Worm (Caenorhabditis elegans) whole organism, L4 larva: ENCODE results near the gene Y25C1A.14.
"Not testable (repeated sequence)": the region's sequence is repeated elsewhere in the genome, so short reads cannot be mapped to it uniquely, and the experiment has no call there.

Source experiments
- F10B5.3 ChIP-seq: sonication (generic microtip); optimal IDR thresholded peaks from 2 replicates; lab custom pipeline; 2016; ENCODE audit warnings: mild to moderate bottlenecking, missing genetic modification characterization, missing compliant biosample characterization
- R02D3.7 ChIP-seq: fragments of 150-350 bp; sonication (generic microtip); optimal IDR thresholded peaks from 3 replicates; lab custom pipeline; 2014; ENCODE audit warnings: missing biosample characterization, missing genetic modification characterization
- T26A8.4 ChIP-seq: fragments of 200-800 bp; sonication (Bioruptor generic); IDR thresholded peaks from 2 replicates; pipeline ENCODE4 v1.3.6; 2022; ENCODE audit warnings: missing genetic modification characterization, missing compliant biosample characterization
- Y105C5A.15 ChIP-seq: fragments of 200-800 bp; sonication (Bioruptor generic); IDR thresholded peaks from 2 replicates; pipeline ENCODE4 v1.3.6; 2022; ENCODE audit warnings: missing genetic modification characterization, missing compliant biosample characterization
- ZK337.2 ChIP-seq: fragments of 200-800 bp; sonication (Bioruptor generic); IDR thresholded peaks from 2 replicates; pipeline ENCODE4 v1.3.6; 2022; ENCODE audit warnings: missing genetic modification reagents, missing genetic modification characterization, missing compliant biosample characterization
- aha-1 ChIP-seq: fragments of 150-350 bp; peaks from one replicate; lab custom pipeline; 2014; ENCODE audit warnings: missing biosample characterization, missing genetic modification characterization
- ceh-62 ChIP-seq: sonication (generic microtip); optimal IDR thresholded peaks from 2 replicates; lab custom pipeline; 2017; ENCODE audit warnings: missing biosample characterization, missing genetic modification characterization
- ctbp-1 ChIP-seq: fragments of 200-800 bp; sonication (Bioruptor generic); IDR thresholded peaks from 2 replicates; pipeline ENCODE4 v1.3.6; 2022; ENCODE audit warnings: missing genetic modification reagents, missing genetic modification characterization, missing compliant biosample characterization
- daf-16 ChIP-seq, 3 experiments: sonication (generic microtip); optimal IDR thresholded peaks; 2 replicates each; lab custom pipeline; 2016 to 2017; ENCODE audit warnings: missing genetic modification characterization in 3 of 3, missing genetic modification reagents in 3 of 3, mild to moderate bottlenecking in 2 of 3, missing compliant biosample characterization in 2 of 3, missing biosample characterization in 1 of 3, moderate library complexity in 1 of 3
- egl-27 ChIP-seq: sonication (generic microtip); optimal IDR thresholded peaks from 3 replicates; lab custom pipeline; 2017; ENCODE audit warnings: missing biosample characterization, missing genetic modification reagents, missing genetic modification characterization
- fkh-10 ChIP-seq: fragments of 150-350 bp; optimal IDR thresholded peaks from 2 replicates; lab custom pipeline; 2014; ENCODE audit warnings: missing biosample characterization, missing genetic modification reagents, missing genetic modification characterization
- fos-1 ChIP-seq: fragments of 150-350 bp; optimal IDR thresholded peaks from 2 replicates; lab custom pipeline; 2014; ENCODE audit warnings: missing biosample characterization, missing genetic modification characterization
- hif-1 ChIP-seq, 2 experiments: sonication (generic microtip); optimal IDR thresholded peaks; 2 replicates each; lab custom pipeline; 2016 to 2017; ENCODE audit warnings: missing compliant biosample characterization in 2 of 2, missing genetic modification characterization in 2 of 2, missing genetic modification reagents in 2 of 2, missing genotype in 2 of 2, mild to moderate bottlenecking in 1 of 2
- hlh-11 ChIP-seq: fragments of 200-800 bp; sonication (Bioruptor generic); optimal IDR thresholded peaks from 2 replicates; lab custom pipeline; 2018; ENCODE audit warnings: mild to moderate bottlenecking, missing genetic modification characterization, missing compliant biosample characterization
- hmg-1.1 ChIP-seq: fragments of 200-800 bp; sonication (Bioruptor generic); IDR thresholded peaks from 2 replicates; pipeline ENCODE4 v1.3.6; 2022; ENCODE audit warnings: missing genetic modification reagents, missing genetic modification characterization, missing compliant biosample characterization
- lim-7 ChIP-seq: fragments of 200-800 bp; sonication (Bioruptor generic); IDR thresholded peaks from 2 replicates; pipeline ENCODE4 v1.3.6; 2022; ENCODE audit warnings: missing genetic modification characterization, missing compliant biosample characterization
- lin-13 ChIP-seq: fragments of 150-350 bp; optimal IDR thresholded peaks from 2 replicates; lab custom pipeline; 2014; ENCODE audit warnings: missing biosample characterization, missing genetic modification reagents, missing genetic modification characterization
- lin-15B ChIP-seq: fragments of 150-350 bp; sonication (generic microtip); optimal IDR thresholded peaks from 3 replicates; lab custom pipeline; 2014; ENCODE audit warnings: missing biosample characterization, missing genetic modification characterization
- lin-38 ChIP-seq: fragments of 200-800 bp; sonication (Bioruptor generic); IDR thresholded peaks from 2 replicates; pipeline ENCODE4 v1.3.6; 2022; ENCODE audit warnings: missing genetic modification reagents, missing genetic modification characterization, missing compliant biosample characterization
- madf-5 ChIP-seq, 2 experiments: fragments of 200-800 bp; sonication (Bioruptor generic); IDR thresholded peaks; 2 replicates each; pipeline ENCODE4 v1.3.6; 2022; ENCODE audit warnings: missing compliant biosample characterization in 2 of 2, missing genetic modification characterization in 2 of 2
- mdl-1 ChIP-seq, 2 experiments: fragments of 150-350 bp in 1 of 2; sonication (generic microtip) in 1 of 2; optimal IDR thresholded peaks; 2 replicates each; lab custom pipeline; 2014 to 2017; ENCODE audit warnings: missing biosample characterization in 2 of 2, missing genetic modification characterization in 2 of 2
- mes-2 ChIP-seq: sonication (generic microtip); optimal IDR thresholded peaks from 2 replicates; lab custom pipeline; 2016; ENCODE audit warnings: missing genotype, mild to moderate bottlenecking, missing genetic modification characterization, missing compliant biosample characterization; ENCODE audit not compliant: poor library complexity, severe bottlenecking
- nhr-11 ChIP-seq: fragments of 150-350 bp; optimal IDR thresholded peaks from 2 replicates; lab custom pipeline; 2014; ENCODE audit warnings: missing biosample characterization, missing genetic modification characterization
- nhr-237 ChIP-seq: sonication (generic microtip); optimal IDR thresholded peaks from 2 replicates; lab custom pipeline; 2017; ENCODE audit warnings: missing biosample characterization, missing genetic modification characterization
- nhr-28 ChIP-seq: fragments of 150-350 bp; optimal IDR thresholded peaks from 2 replicates; lab custom pipeline; 2014; ENCODE audit warnings: missing biosample characterization, missing genetic modification characterization
- nhr-42 ChIP-seq: fragments of 200-800 bp; sonication (Bioruptor generic); IDR thresholded peaks from 2 replicates; pipeline ENCODE4 v1.3.6; 2022; ENCODE audit warnings: missing genetic modification characterization, missing compliant biosample characterization
- nhr-6 ChIP-seq: fragments of 150-350 bp; optimal IDR thresholded peaks from 2 replicates; lab custom pipeline; 2014; ENCODE audit warnings: missing biosample characterization, missing genetic modification characterization
- nhr-77 ChIP-seq: fragments of 150-350 bp; optimal IDR thresholded peaks from 2 replicates; lab custom pipeline; 2014; ENCODE audit warnings: missing biosample characterization, missing genetic modification characterization
- saeg-2 ChIP-seq: fragments of 200-800 bp; sonication (Bioruptor generic); IDR thresholded peaks from 2 replicates; pipeline ENCODE4 v1.3.6; 2022; ENCODE audit warnings: missing genetic modification reagents, missing genetic modification characterization, missing compliant biosample characterization
- snpc-1.2 ChIP-seq: fragments of 200-800 bp; sonication (Bioruptor generic); IDR thresholded peaks from 2 replicates; pipeline ENCODE4 v1.3.6; 2022; ENCODE audit warnings: missing genetic modification reagents, missing genetic modification characterization, missing compliant biosample characterization
- unc-130 ChIP-seq: sonication (generic microtip); optimal IDR thresholded peaks from 2 replicates; lab custom pipeline; 2016; ENCODE audit warnings: missing genetic modification reagents, missing genetic modification characterization, missing compliant biosample characterization
- unc-62 ChIP-seq, 3 experiments: fragments of 150-350 bp in 1 of 3; sonication (generic microtip); optimal IDR thresholded peaks in 2 of 3; peaks in 1 of 3; 1 replicate in 1 of 3; 2 replicates in 2 of 3; lab custom pipeline; 2014 to 2017; ENCODE audit warnings: missing biosample characterization in 3 of 3, missing genetic modification characterization in 3 of 3, missing genetic modification reagents in 3 of 3, missing genotype in 1 of 3
- zip-11 ChIP-seq: fragments of 200-800 bp; sonication (Bioruptor generic); IDR thresholded peaks from 2 replicates; pipeline ENCODE4 v1.3.6; 2022; ENCODE audit warnings: missing genetic modification characterization, missing compliant biosample characterization

Y25C1A.14 gene

ce11 chrII:3096857-3097256 lies at the start of gene Y25C1A.14:
Gene Y25C1A.14 (minus strand): TSS chrII:3096957.
- TF ChIP-seq nhr-11 (tag; lab: Kevin White, UChicago): no peak
- TF ChIP-seq daf-16 (GFP tag; optimal IDR thresholded peaks at IDR 0.05; lab: Kevin White, UChicago): no peak
- no peak for TF ChIP-seq daf-16 (tag; optimal IDR thresholded peaks at IDR 0.05; lab: Kevin White, UChicago)
- TF ChIP-seq R02D3.7 (tag; lab: Kevin White, UChicago): no peak
- TF ChIP-seq mdl-1 (tag; optimal IDR thresholded peaks at IDR 0.05; lab: Kevin White, UChicago): no peak
- TF ChIP-seq snpc-1.2 (GFP tag; lab: Robert Waterston, UW): no peak
- TF ChIP-seq nhr-28 (tag; lab: Kevin White, UChicago): no peak
- no peak for TF ChIP-seq lin-38
- TF ChIP-seq T26A8.4 (GFP tag; lab: Robert Waterston, UW): no peak
- TF ChIP-seq lim-7 (GFP tag; lab: Robert Waterston, UW): no peak
- TF ChIP-seq lin-13 (GFP tag; lab: Kevin White, UChicago): no peak
- no peak for TF ChIP-seq mes-2 (tag; lab: Kevin White, UChicago)
- no peak for TF ChIP-seq ceh-62 (tag; lab: Kevin White, UChicago)
- no peak for TF ChIP-seq hmg-1.1

DNA sequence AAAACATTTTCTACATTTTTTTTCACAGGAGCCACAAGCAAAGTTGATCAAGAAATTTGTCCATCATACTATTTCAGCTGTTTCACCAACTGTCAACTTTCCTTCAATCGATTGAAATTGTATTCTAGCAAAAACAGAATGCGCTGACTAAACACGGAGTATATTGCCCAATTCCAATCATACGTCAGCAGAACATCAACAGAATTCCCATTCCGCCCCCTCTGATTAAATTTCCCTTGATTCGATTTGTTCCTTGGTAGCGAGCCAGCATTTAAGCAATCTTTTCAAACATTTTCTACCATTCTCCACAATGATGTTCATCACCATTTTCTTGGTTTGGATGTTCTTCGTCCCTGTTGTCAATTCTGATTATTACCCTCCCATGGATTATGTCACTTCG lies 49.1 kb upstream of the Y25C1A.14 start, which contains the start of gene T10D4.15:
TSS of gene T10D4.15 (plus strand) at position 301 of the 400 bp plus-strand sequence.
- no peak for TF ChIP-seq ctbp-1 (GFP tag; lab: Robert Waterston, UW)
- no peak for TF ChIP-seq daf-16 (GFP tag; optimal IDR thresholded peaks at IDR 0.05; lab: Kevin White, UChicago)
- no peak for TF ChIP-seq daf-16 (tag; optimal IDR thresholded peaks at IDR 0.05; lab: Kevin White, UChicago)
- TF ChIP-seq F10B5.3 (tag; lab: Kevin White, UChicago): no peak
- TF ChIP-seq unc-130 (GFP tag; lab: Kevin White, UChicago): no peak
- no peak for TF ChIP-seq nhr-42
- TF ChIP-seq nhr-237 (tag; lab: Kevin White, UChicago): no peak
- TF ChIP-seq unc-62 (GFP tag; optimal IDR thresholded peaks at IDR 0.05 in 1 of 2; lab: Kevin White, UChicago): peak in 1 of 2 experiments; percentile 45
- TF ChIP-seq unc-62 (tag; optimal IDR thresholded peaks at IDR 0.05; lab: Kevin White, UChicago): no peak
- no peak for TF ChIP-seq egl-27 (tag; lab: Kevin White, UChicago)
- TF ChIP-seq, all 104 proteins: peak for 1

DNA sequence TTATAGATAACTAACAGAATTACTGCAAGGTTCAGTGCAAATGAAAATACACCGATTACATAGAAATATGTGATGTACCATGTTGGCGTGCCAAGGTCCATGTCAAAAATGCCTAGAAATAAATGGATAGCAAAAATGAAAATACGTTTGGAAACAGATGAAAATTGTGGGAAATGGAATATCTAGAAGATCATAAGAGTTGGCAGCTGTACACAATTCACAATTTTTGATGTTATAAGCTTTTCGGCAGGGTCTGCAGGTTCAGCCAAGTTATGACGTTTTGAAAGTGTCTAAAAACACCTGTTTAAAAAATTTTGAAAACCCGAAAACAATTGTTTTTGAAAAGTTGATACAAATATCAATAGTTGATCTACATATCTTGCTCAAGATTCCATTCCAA lies 47.8 kb upstream of the Y25C1A.14 start, which contains the start of gene sri-43:
TSS of gene sri-43 (minus strand) at position 101 of the 400 bp plus-strand sequence.
- TF ChIP-seq nhr-28, aha-1, lin-15B (tag; lab: Kevin White, UChicago): not testable (repeated sequence)

DNA sequence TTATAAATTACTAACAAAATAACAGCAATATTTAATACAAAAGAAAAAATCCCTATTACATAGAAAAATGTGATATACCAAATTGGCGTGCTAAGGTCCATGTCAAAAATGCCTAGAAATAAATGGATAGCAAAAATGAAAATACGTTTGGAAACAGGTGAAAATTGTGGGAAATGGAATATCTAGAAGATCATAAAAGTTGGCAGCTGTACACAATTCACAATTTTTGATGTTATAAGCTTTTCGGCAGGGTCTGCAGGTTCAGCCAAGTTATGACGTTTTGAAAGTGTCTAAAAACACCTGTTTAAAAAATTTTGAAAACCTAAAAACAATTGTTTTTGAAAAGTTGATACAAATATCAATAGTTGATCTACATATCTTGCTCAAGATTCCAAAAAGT lies 46.1 kb upstream of the Y25C1A.14 start, which contains the start of gene sri-42:
TSS of gene sri-42 (minus strand) at position 101 of the 400 bp plus-strand sequence.
- not testable (repeated sequence) for TF ChIP-seq hlh-11 (tag; lab: Kevin White, UChicago); F10B5.3 (tag; lab: Kevin White, UChicago); madf-5 (GFP tag; IDR thresholded peaks at IDR 0.05; lab: Robert Waterston, UW)

- TF ChIP-seq nhr-77 (tag; lab: Kevin White, UChicago): no peak
- no peak for TF ChIP-seq saeg-2 (GFP tag; lab: Robert Waterston, UW)
- TF ChIP-seq nhr-6 (tag; lab: Kevin White, UChicago): no peak
- no peak for TF ChIP-seq fkh-10 (GFP tag; lab: Kevin White, UChicago)
- no peak for TF ChIP-seq ceh-62 (tag; lab: Kevin White, UChicago)
- TF ChIP-seq zip-11: no peak
- TF ChIP-seq fos-1 (tag; lab: Kevin White, UChicago): no peak
- TF ChIP-seq Y105C5A.15 (GFP tag; lab: Robert Waterston, UW): no peak
- no peak for TF ChIP-seq hif-1 (tag; optimal IDR thresholded peaks at IDR 0.05; lab: Kevin White, UChicago)
- TF ChIP-seq ZK337.2 (GFP tag; lab: Robert Waterston, UW): no peak
- no peak for TF ChIP-seq nhr-11 (tag; lab: Kevin White, UChicago)
Measured at ce11 chrII:3137804-3138203, 41.0 kb upstream of the Y25C1A.14 start, which contains the start of gene sri-54. Gene sri-54 (minus strand): TSS chrII:3137904.
